Worm (Caenorhabditis elegans) whole organism, early embryonic: ENCODE data around the gene C09G1.4.

Experiments used
- ama-1 ChIP-seq: fragments of 150-350 bp; optimal IDR thresholded peaks from 2 replicates; lab custom pipeline; 2014
- ceh-13 ChIP-seq: fragments of 200-800 bp; sonication (Bioruptor generic); optimal IDR thresholded peaks from 2 replicates; lab custom pipeline; 2018; ENCODE audit warnings: mild to moderate bottlenecking, missing genetic modification characterization, missing compliant biosample characterization
- ceh-36 ChIP-seq: sonication (generic microtip); optimal IDR thresholded peaks from 2 replicates; lab custom pipeline; 2016; ENCODE audit warnings: missing genetic modification characterization, inconsistent platforms, missing compliant biosample characterization
- ets-7 ChIP-seq: sonication (generic microtip); optimal IDR thresholded peaks from 2 replicates; lab custom pipeline; 2016; ENCODE audit warnings: missing genotype, missing genetic modification characterization, missing compliant biosample characterization
- flt-1 ChIP-seq: fragments of 200-800 bp; sonication (Bioruptor generic); IDR thresholded peaks from 2 replicates; pipeline ENCODE4 v1.3.6; 2022; ENCODE audit warnings: missing genetic modification characterization, missing compliant biosample characterization
- hmg-4 ChIP-seq: fragments of 200-800 bp; sonication (Bioruptor generic); optimal IDR thresholded peaks from 2 replicates; lab custom pipeline; 2018; ENCODE audit warnings: mild to moderate bottlenecking, missing genetic modification characterization, missing compliant biosample characterization
- pes-1 ChIP-seq: fragments of 200-800 bp; sonication (Bioruptor generic); IDR thresholded peaks from 2 replicates; pipeline ENCODE4 v1.3.6; 2022; ENCODE audit warnings: missing genetic modification reagents, missing genetic modification characterization, missing compliant biosample characterization
- scrt-1 ChIP-seq: fragments of 200-800 bp; sonication (Bioruptor generic); IDR thresholded peaks from 2 replicates; pipeline ENCODE4 v1.3.6; 2022; ENCODE audit warnings: missing genetic modification characterization, missing compliant biosample characterization
- sea-1 ChIP-seq: fragments of 200-800 bp; sonication (Bioruptor generic); conservative IDR thresholded peaks from 2 replicates; pipeline ENCODE4 v1.3.6; 2022; ENCODE audit warnings: missing genetic modification characterization, missing compliant biosample characterization
- tbx-11 ChIP-seq: fragments of 200-800 bp; sonication (Bioruptor generic); IDR thresholded peaks from 2 replicates; pipeline ENCODE4 v1.3.6; 2022; ENCODE audit warnings: missing genetic modification characterization, missing compliant biosample characterization

ce11 chrX:16046379-16046778 lies 40.0 kb upstream of the C09G1.4 start:
- TF ChIP-seq scrt-1 (GFP tag; lab: Robert Waterston, UW) (no peak), ama-1 (lab: Kevin White, UChicago) (no peak), ceh-36 (tag; lab: Kevin White, UChicago) (no peak), flt-1 (no peak), tbx-11 (GFP tag; lab: Robert Waterston, UW) (no peak), ceh-13 (no peak), pes-1 (GFP tag; lab: Robert Waterston, UW) (no peak), ets-7 (tag; lab: Kevin White, UChicago) (no peak), hmg-4 (no peak), sea-1 (no peak)
